Fruit fly (Drosophila melanogaster): ENCODE results near the gene meigo.

The meigo gene

dm6 chr3R:21096532-21097143 lies 41.4 kb upstream of the meigo start:
- TF ChIP-seq CG11617 (GFP tag; optimal IDR thresholded peaks at IDR 0.05) = no peak
- no peak for TF ChIP-seq Mnt (GFP tag; optimal IDR thresholded peaks at IDR 0.05)

DNA sequence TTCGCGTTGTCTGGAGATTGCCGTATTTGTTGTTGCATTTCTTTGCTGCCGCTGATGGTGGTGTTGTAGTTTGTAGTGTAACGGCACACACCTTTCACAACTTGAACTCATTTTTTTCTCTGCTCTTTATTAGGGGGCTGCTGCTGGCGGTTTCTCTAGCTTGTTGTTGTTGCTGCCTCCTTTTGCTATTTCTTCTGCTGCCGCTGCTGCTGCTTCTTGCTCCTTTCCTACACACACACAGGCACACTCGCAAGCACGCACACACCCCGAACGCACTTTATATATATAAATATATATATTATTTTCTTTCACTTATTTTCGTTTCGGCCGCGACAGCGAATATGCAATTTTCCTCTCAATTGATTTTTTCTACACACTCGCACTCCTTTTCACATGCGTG lies 40.9 kb upstream of the meigo start:
- TF ChIP-seq CG14711 (tag; optimal IDR thresholded peaks at IDR 0.05) = no peak
- TF ChIP-seq cnc (optimal IDR thresholded peaks at IDR 0.05) = no peak
- no peak for TF ChIP-seq CG11617 (GFP tag; optimal IDR thresholded peaks at IDR 0.05)
- no peak for TF ChIP-seq CG5204 (GFP tag; optimal IDR thresholded peaks at IDR 0.05)
- TF ChIP-seq ovo (GFP tag; optimal IDR thresholded peaks at IDR 0.05) = no peak

DNA sequence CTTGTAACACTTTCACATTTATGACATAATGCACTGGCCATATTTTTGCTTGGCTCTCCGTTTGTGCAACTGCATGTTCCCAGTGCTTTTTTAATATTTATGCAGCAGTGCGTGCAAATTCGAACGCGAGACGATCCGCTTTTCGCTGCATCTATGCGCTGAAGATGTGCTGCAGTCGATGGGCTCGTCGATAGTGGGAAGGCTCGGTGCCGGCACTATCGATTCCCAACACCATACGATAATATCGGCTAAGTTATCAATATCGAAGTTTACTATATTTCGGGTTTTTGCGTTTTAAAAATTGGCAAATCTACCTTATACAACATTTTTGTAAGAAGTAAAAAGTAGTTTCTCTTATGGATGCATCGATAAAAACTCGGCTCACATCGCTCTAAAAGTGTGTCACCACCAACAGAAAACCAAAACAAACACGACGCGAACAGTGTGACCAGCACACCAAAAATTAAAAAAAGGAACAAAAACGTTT lies 40.4 kb upstream of the meigo start, which contains the start of gene RhoGAP93B:
Gene RhoGAP93B, minus strand, starts transcription at position 197 of the 487 bp plus-strand sequence.
- TF ChIP-seq CG33017 (tag; optimal IDR thresholded peaks at IDR 0.05) = peak; percentile 12
- TF ChIP-seq bab1 (GFP tag; optimal IDR thresholded peaks at IDR 0.05) = peak; percentile 94
- TF ChIP-seq cnc (optimal IDR thresholded peaks at IDR 0.05) = no peak
- TF ChIP-seq Hr96 (GFP tag; optimal IDR thresholded peaks at IDR 0.05) = no peak
- TF ChIP-seq CG12768 (GFP tag; optimal IDR thresholded peaks at IDR 0.05) = peak; percentile 92
- peak; percentile 82 for TF ChIP-seq CG14711 (tag; optimal IDR thresholded peaks at IDR 0.05)
- TF ChIP-seq pad (GFP tag; optimal IDR thresholded peaks at IDR 0.05) = peak; percentile 75
- peak; percentile 86 for TF ChIP-seq CG7101 (tag; optimal IDR thresholded peaks at IDR 0.05)
- peak; percentile 91 for TF ChIP-seq Clk (GFP tag; optimal IDR thresholded peaks at IDR 0.05)
- peak; percentile 79 for TF ChIP-seq ovo (GFP tag; optimal IDR thresholded peaks at IDR 0.05)
- peak; percentile 85 for TF ChIP-seq CG1620 (GFP tag; optimal IDR thresholded peaks at IDR 0.05)
- peak; percentile 78 for TF ChIP-seq cic (GFP tag; optimal IDR thresholded peaks at IDR 0.05)
- TF ChIP-seq kay (GFP tag; ENCODE audit: borderline replicate concordance) = no peak
- peak; percentile 85 for TF ChIP-seq Mnt (GFP tag; optimal IDR thresholded peaks at IDR 0.05)
- TF ChIP-seq toe (GFP tag; optimal IDR thresholded peaks at IDR 0.05) = peak; percentile 95
- TF ChIP-seq CG5204 (GFP tag; optimal IDR thresholded peaks at IDR 0.05) = no peak
- peak; percentile 74 for TF ChIP-seq Crg-1 (GFP tag; optimal IDR thresholded peaks at IDR 0.05)
- peak; percentile 90 for TF ChIP-seq CG7045 (GFP tag; optimal IDR thresholded peaks at IDR 0.05)
- peak; percentile 81 for TF ChIP-seq tj (GFP tag; optimal IDR thresholded peaks at IDR 0.05)
- peak; percentile 92 for TF ChIP-seq CG11617 (GFP tag; optimal IDR thresholded peaks at IDR 0.05)

dm6 chr3R:21101453-21102214 lies 36.4 kb upstream of the meigo start, which contains the start of the genes CG7044 and Tbc1d22:
CG7044 (minus strand) TSS chr3R:21101718.
Tbc1d22 (plus strand) TSS chr3R:21102199.
- TF ChIP-seq bab1 (GFP tag; optimal IDR thresholded peaks at IDR 0.05) (no peak), cnc (optimal IDR thresholded peaks at IDR 0.05) (no peak), CG12768 (GFP tag; optimal IDR thresholded peaks at IDR 0.05) (no peak), CG33017 (tag; optimal IDR thresholded peaks at IDR 0.05) (peak; percentile 28), toe (GFP tag; optimal IDR thresholded peaks at IDR 0.05) (no peak), CG1620 (GFP tag; optimal IDR thresholded peaks at IDR 0.05) (peak; percentile 43), CG11617 (GFP tag; optimal IDR thresholded peaks at IDR 0.05) (peak; percentile 75), Clk (GFP tag; optimal IDR thresholded peaks at IDR 0.05) (no peak), tj (GFP tag; optimal IDR thresholded peaks at IDR 0.05) (peak; percentile 39), ovo (GFP tag; optimal IDR thresholded peaks at IDR 0.05) (peak; percentile 80), kay (GFP tag; ENCODE audit: borderline replicate concordance) (no peak), CG7101 (tag; optimal IDR thresholded peaks at IDR 0.05) (peak; percentile 56), CG5204 (GFP tag; optimal IDR thresholded peaks at IDR 0.05) (no peak), pad (GFP tag; optimal IDR thresholded peaks at IDR 0.05) (peak; percentile 42), Hr96 (GFP tag; optimal IDR thresholded peaks at IDR 0.05) (no peak), Crg-1 (GFP tag; optimal IDR thresholded peaks at IDR 0.05) (peak; percentile 44), cic (GFP tag; optimal IDR thresholded peaks at IDR 0.05) (no peak), CG7045 (GFP tag; optimal IDR thresholded peaks at IDR 0.05) (peak; percentile 8), CG14711 (tag; optimal IDR thresholded peaks at IDR 0.05) (peak; percentile 80), Mnt (GFP tag; optimal IDR thresholded peaks at IDR 0.05) (peak; percentile 51)

dm6 chr3R:21102477-21102876 lies 35.6 kb upstream of the meigo start:
- TF ChIP-seq cic (GFP tag; optimal IDR thresholded peaks at IDR 0.05) (no peak), toe (GFP tag; optimal IDR thresholded peaks at IDR 0.05) (no peak), CG7101 (tag; optimal IDR thresholded peaks at IDR 0.05) (no peak), pad (GFP tag; optimal IDR thresholded peaks at IDR 0.05) (no peak), CG7045 (GFP tag; optimal IDR thresholded peaks at IDR 0.05) (no peak), CG11617 (GFP tag; optimal IDR thresholded peaks at IDR 0.05) (no peak), Hr96 (GFP tag; optimal IDR thresholded peaks at IDR 0.05) (no peak), ovo (GFP tag; optimal IDR thresholded peaks at IDR 0.05) (no peak), Crg-1 (GFP tag; optimal IDR thresholded peaks at IDR 0.05) (no peak), Mnt (GFP tag; optimal IDR thresholded peaks at IDR 0.05) (no peak), kay (GFP tag; ENCODE audit: borderline replicate concordance) (no peak), tj (GFP tag; optimal IDR thresholded peaks at IDR 0.05) (no peak), CG14711 (tag; optimal IDR thresholded peaks at IDR 0.05) (no peak), CG1620 (GFP tag; optimal IDR thresholded peaks at IDR 0.05) (no peak), CG5204 (GFP tag; optimal IDR thresholded peaks at IDR 0.05) (no peak)
